Worm (Caenorhabditis elegans): ENCODE data around the gene srx-74.

DNA sequence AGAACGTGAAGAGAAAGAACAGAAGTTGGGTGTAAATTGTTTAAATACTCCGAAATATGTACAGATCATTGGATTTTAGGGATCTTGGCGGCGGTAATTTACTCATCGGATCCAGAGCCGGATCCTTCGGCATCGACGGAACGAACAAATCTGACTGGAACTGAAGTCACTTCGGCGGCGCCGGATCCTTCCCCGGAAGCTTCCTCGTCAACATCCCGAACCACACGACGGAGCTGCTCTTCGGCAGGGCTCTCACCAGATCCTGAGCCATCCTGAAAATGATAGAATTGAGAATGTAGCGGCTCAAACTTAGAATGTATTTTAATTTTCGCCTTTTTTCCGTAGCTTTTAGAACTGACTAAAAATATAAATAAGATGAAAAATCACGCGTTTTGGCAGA lies 29.4 kb upstream of the srx-74 start:
- TF ChIP-seq ceh-83 (GFP tag; optimal IDR thresholded peaks at IDR 0.05) (no peak), unc-62 (GFP tag; optimal IDR thresholded peaks at IDR 0.05) (no peak), nhr-76 (tag; optimal IDR thresholded peaks at IDR 0.05) (no peak)

Measured in whole organism, mixed stage, embryonic.